Fruit fly (Drosophila melanogaster) whole organism, prepupa: Measurements from ENCODE around the gene PIG-L.

Experiments used
- CG11294 ChIP-seq: fragments of 200-800 bp; sonication (Bioruptor generic); IDR thresholded peaks from 2 replicates; pipeline ENCODE4 v1.3.6; 2022; ENCODE audit warnings: missing biosample characterization, missing genetic modification characterization
- CG11762 ChIP-seq: fragments of 200-800 bp; sonication (Bioruptor generic); optimal IDR thresholded peaks from 3 replicates; lab custom pipeline; 2016; ENCODE audit warnings: missing biosample characterization, missing genetic modification characterization; ENCODE audit not compliant: insufficient read depth
- CG11902 ChIP-seq: fragments of 200-800 bp; sonication (Bioruptor generic); optimal IDR thresholded peaks from 3 replicates; lab custom pipeline; 2016; ENCODE audit warnings: missing biosample characterization, missing genetic modification characterization
- CG15336 ChIP-seq: fragments of 200-800 bp; sonication (Bioruptor generic); IDR thresholded peaks from 2 replicates; pipeline ENCODE4 v1.3.6; 2022; ENCODE audit warnings: missing biosample characterization, missing genetic modification characterization
- CG16779 ChIP-seq: fragments of 200-800 bp; sonication (Bioruptor generic); optimal IDR thresholded peaks from 3 replicates; lab custom pipeline; 2017; ENCODE audit warnings: missing biosample characterization, mild to moderate bottlenecking, missing genetic modification characterization
- CG32006 ChIP-seq: fragments of 200-800 bp; sonication (Bioruptor generic); optimal IDR thresholded peaks from 3 replicates; lab custom pipeline; 2017; ENCODE audit warnings: missing biosample characterization, mild to moderate bottlenecking, missing genetic modification characterization
- CG34406 ChIP-seq: fragments of 200-800 bp; sonication (Bioruptor generic); optimal IDR thresholded peaks from 3 replicates; lab custom pipeline; 2016; ENCODE audit warnings: missing biosample characterization, missing genetic modification characterization
- CG4318 ChIP-seq: fragments of 200-800 bp; sonication (Bioruptor generic); optimal IDR thresholded peaks from 3 replicates; lab custom pipeline; 2017; ENCODE audit warnings: missing biosample characterization, mild to moderate bottlenecking, missing genetic modification characterization
- CG6163 ChIP-seq: fragments of 200-800 bp; sonication (Bioruptor generic); IDR thresholded peaks from 3 replicates; pipeline ENCODE4 v1.3.6; 2022; ENCODE audit warnings: missing biosample characterization, missing genetic modification characterization
- CG6276 ChIP-seq: fragments of 200-800 bp; sonication (Bioruptor generic); optimal IDR thresholded peaks from 2 replicates; lab custom pipeline; 2017; ENCODE audit warnings: missing biosample characterization, mild to moderate bottlenecking, missing genetic modification characterization
- CG6808 ChIP-seq: fragments of 200-800 bp; sonication (Bioruptor generic); optimal IDR thresholded peaks from 3 replicates; lab custom pipeline; 2017; ENCODE audit warnings: missing biosample characterization, missing genetic modification characterization, mild to moderate bottlenecking, moderate library complexity, missing genetic modification reagents
- CG8119 ChIP-seq: fragments of 200-800 bp; sonication (Bioruptor generic); IDR thresholded peaks from 3 replicates; pipeline ENCODE4 v1.3.6; 2022; ENCODE audit warnings: missing biosample characterization, missing genetic modification characterization
- CG8319 ChIP-seq: fragments of 200-800 bp; sonication (Bioruptor generic); optimal IDR thresholded peaks from 3 replicates; lab custom pipeline; 2016; ENCODE audit warnings: missing biosample characterization, missing genetic modification characterization
- CG8632 ChIP-seq: fragments of 200-800 bp; sonication (Bioruptor generic); optimal IDR thresholded peaks from 3 replicates; lab custom pipeline; 2016; ENCODE audit warnings: missing biosample characterization, missing genetic modification characterization
- CG9139 ChIP-seq: fragments of 200-800 bp; sonication (Bioruptor generic); optimal IDR thresholded peaks from 3 replicates; lab custom pipeline; 2017; ENCODE audit warnings: missing biosample characterization, mild to moderate bottlenecking, missing genetic modification characterization
- Ets96B ChIP-seq: fragments of 200-800 bp; optimal IDR thresholded peaks from 2 replicates; lab custom pipeline; 2019; ENCODE audit warnings: missing biosample characterization, mild to moderate bottlenecking, missing genetic modification characterization, moderate library complexity
- Gug ChIP-seq: fragments of 200-800 bp; sonication (Bioruptor generic); IDR thresholded peaks from 2 replicates; pipeline ENCODE4 v1.3.6; 2022; ENCODE audit warnings: missing biosample characterization, missing genetic modification characterization
- Hr39 ChIP-seq: fragments of 200-800 bp; sonication (Bioruptor generic); optimal IDR thresholded peaks from 2 replicates; lab custom pipeline; 2016; ENCODE audit warnings: missing biosample characterization, missing genetic modification characterization
- Lpt ChIP-seq: fragments of 200-800 bp; sonication (Bioruptor generic); optimal IDR thresholded peaks from 3 replicates; lab custom pipeline; 2016; ENCODE audit warnings: missing biosample characterization, missing genetic modification characterization
- OdsH ChIP-seq: fragments of 200-800 bp; sonication (Bioruptor generic); optimal IDR thresholded peaks from 3 replicates; lab custom pipeline; 2016; ENCODE audit warnings: missing biosample characterization, missing genetic modification characterization
- Sox102F ChIP-seq: fragments of 200-800 bp; sonication (Bioruptor generic); optimal IDR thresholded peaks from 2 replicates; lab custom pipeline; 2016; ENCODE audit warnings: missing biosample characterization, mild to moderate bottlenecking, missing genetic modification characterization
- achi ChIP-seq: fragments of 200-800 bp; sonication (Bioruptor generic); optimal IDR thresholded peaks from 3 replicates; lab custom pipeline; 2016; ENCODE audit warnings: missing biosample characterization, missing genetic modification characterization
- acj6 ChIP-seq: fragments of 200-800 bp; sonication (Bioruptor generic); optimal IDR thresholded peaks from 3 replicates; lab custom pipeline; 2016; ENCODE audit warnings: missing biosample characterization, missing genetic modification characterization
- cyc ChIP-seq: fragments of 200-800 bp; sonication (Bioruptor generic); optimal IDR thresholded peaks from 3 replicates; lab custom pipeline; 2016; ENCODE audit warnings: missing biosample characterization, missing genetic modification characterization
- dac ChIP-seq: fragments of 200-800 bp; sonication (Bioruptor generic); optimal IDR thresholded peaks from 2 replicates; lab custom pipeline; 2017; ENCODE audit warnings: missing biosample characterization, mild to moderate bottlenecking, missing genetic modification characterization
- dsx ChIP-seq: fragments of 200-800 bp; optimal IDR thresholded peaks from 3 replicates; lab custom pipeline; 2019; ENCODE audit warnings: missing biosample characterization, mild to moderate bottlenecking, missing genetic modification characterization, moderate library complexity; ENCODE audit not compliant: poor library complexity, severe bottlenecking
- eg ChIP-seq: fragments of 200-800 bp; sonication (Bioruptor generic); IDR thresholded peaks from 3 replicates; pipeline ENCODE4 v1.3.6; 2022; ENCODE audit warnings: missing biosample characterization, missing genetic modification characterization
- fd85E ChIP-seq: fragments of 200-800 bp; sonication (Bioruptor generic); optimal IDR thresholded peaks from 3 replicates; lab custom pipeline; 2016; ENCODE audit warnings: missing biosample characterization, missing genetic modification characterization
- fkh ChIP-seq: fragments of 200-800 bp; sonication (Bioruptor generic); optimal IDR thresholded peaks from 3 replicates; lab custom pipeline; 2017; ENCODE audit warnings: missing biosample characterization, mild to moderate bottlenecking, missing genetic modification characterization, moderate library complexity
- pdm3 ChIP-seq: fragments of 200-800 bp; sonication (Bioruptor generic); optimal IDR thresholded peaks from 3 replicates; lab custom pipeline; 2016; ENCODE audit warnings: missing biosample characterization, missing genetic modification characterization
- svp ChIP-seq: fragments of 200-800 bp; sonication (Bioruptor generic); peaks from one replicate; lab custom pipeline; 2016; ENCODE audit warnings: missing biosample characterization, missing genetic modification characterization
- topi ChIP-seq: fragments of 200-800 bp; sonication (Bioruptor generic); optimal IDR thresholded peaks from 3 replicates; lab custom pipeline; 2016; ENCODE audit warnings: missing biosample characterization, missing genetic modification characterization
- vri ChIP-seq: fragments of 200-800 bp; sonication (Bioruptor generic); optimal IDR thresholded peaks from 3 replicates; lab custom pipeline; 2016; ENCODE audit warnings: missing biosample characterization, mild to moderate bottlenecking, missing genetic modification characterization

PIG-L gene

dm6 chr3R:19995408-19995807 lies 25.7 kb downstream of the PIG-L start:
- TF ChIP-seq CG9139 (GFP tag; lab: Kevin White, UChicago) (no peak), fkh (peak; percentile 54)
- TF ChIP-seq, all 60 proteins: peak for 1

dm6 chr3R:19985376-19985775 lies 35.8 kb downstream of the PIG-L start:
- no peak for TF ChIP-seq CG8119 (GFP tag; lab: Robert Waterston, UW)
- no peak for TF ChIP-seq CG15336 (GFP tag; lab: Robert Waterston, UW)
- TF ChIP-seq Gug (GFP tag; lab: Robert Waterston, UW): no peak
- no peak for TF ChIP-seq CG11294 (GFP tag; lab: Robert Waterston, UW)
- TF ChIP-seq fd85E (GFP tag; lab: Kevin White, UChicago): no peak
- TF ChIP-seq eg (GFP tag; lab: Robert Waterston, UW): no peak
- no peak for TF ChIP-seq OdsH
- no peak for TF ChIP-seq Sox102F
- TF ChIP-seq CG32006: no peak
- no peak for TF ChIP-seq CG11762 (GFP tag; lab: Kevin White, UChicago)
- TF ChIP-seq vri (GFP tag; lab: Kevin White, UChicago): no peak
- no peak for TF ChIP-seq pdm3 (GFP tag; lab: Kevin White, UChicago)
- no peak for TF ChIP-seq CG6276 (GFP tag; lab: Kevin White, UChicago)
- TF ChIP-seq topi (GFP tag; lab: Kevin White, UChicago): no peak
- TF ChIP-seq Ets96B: no peak
- no peak for TF ChIP-seq CG9139 (GFP tag; lab: Kevin White, UChicago)

dm6 chr3R:19972598-19972997 lies 48.5 kb downstream of the PIG-L start, which contains the start of gene CG31213:
CG31213 (plus strand) TSS chr3R:19972898.
- TF ChIP-seq CG6808 (GFP tag; lab: Kevin White, UChicago) (no peak), achi (GFP tag; lab: Kevin White, UChicago) (no peak), dsx (GFP tag; lab: Kevin White, UChicago) (no peak), CG16779 (tag; lab: Kevin White, UChicago) (no peak), Hr39 (GFP tag; lab: Kevin White, UChicago) (no peak), dac (no peak), CG6163 (GFP tag; lab: Robert Waterston, UW) (no peak), CG4318 (GFP tag; lab: Kevin White, UChicago) (no peak), cyc (GFP tag; lab: Kevin White, UChicago) (no peak), svp (GFP tag; lab: Kevin White, UChicago) (no peak), Lpt (GFP tag; lab: Kevin White, UChicago) (no peak)
- TF ChIP-seq, all 60 proteins: peak for 0

- TF ChIP-seq acj6 (GFP tag; lab: Kevin White, UChicago) (no peak), Gug (GFP tag; lab: Robert Waterston, UW) (no peak), CG11762 (GFP tag; lab: Kevin White, UChicago) (no peak), CG8632 (GFP tag; lab: Kevin White, UChicago) (no peak), CG34406 (no peak), CG11902 (GFP tag; lab: Kevin White, UChicago) (no peak), CG16779 (tag; lab: Kevin White, UChicago) (no peak), CG8319 (GFP tag; lab: Kevin White, UChicago) (no peak)
Measured at dm6 chr3R:19968695-19969094, 52.4 kb downstream of the PIG-L start.
